Worm (Caenorhabditis elegans) whole organism, midembryonic: Measurements from ENCODE around the gene Y38C1BA.1.

ENCODE experiments used
- T22C8.4 ChIP-seq: fragments of 200-800 bp; sonication (Bioruptor generic); IDR thresholded peaks from 2 replicates; pipeline ENCODE4 v1.3.6; 2022; ENCODE audit warnings: missing genetic modification characterization, missing compliant biosample characterization
- cog-1 ChIP-seq: sonication (generic microtip); optimal IDR thresholded peaks from 2 replicates; lab custom pipeline; 2016; ENCODE audit warnings: missing genetic modification characterization, missing compliant biosample characterization
- flt-1 ChIP-seq: fragments of 200-800 bp; sonication (Bioruptor generic); IDR thresholded peaks from 2 replicates; pipeline ENCODE4 v1.3.6; 2022; ENCODE audit warnings: missing genetic modification characterization, missing compliant biosample characterization
- klf-2 ChIP-seq: fragments of 200-800 bp; sonication (Bioruptor generic); conservative IDR thresholded peaks from 2 replicates; pipeline ENCODE4 v1.3.6; 2022; ENCODE audit warnings: missing genetic modification reagents, missing genetic modification characterization, missing compliant biosample characterization
- med-1 ChIP-seq: sonication (generic microtip); optimal IDR thresholded peaks from 2 replicates; lab custom pipeline; 2017; ENCODE audit warnings: missing genetic modification characterization, mild to moderate bottlenecking, missing compliant biosample characterization, antibody characterized with exemption, missing genetic modification reagents; ENCODE audit not compliant: insufficient read depth
- ref-1 ChIP-seq: fragments of 200-800 bp; sonication (Bioruptor generic); conservative IDR thresholded peaks from 2 replicates; pipeline ENCODE4 v1.3.6; 2022; ENCODE audit warnings: missing genetic modification reagents, missing genetic modification characterization, missing compliant biosample characterization
- tab-1 ChIP-seq: fragments of 200-800 bp; sonication (Bioruptor generic); IDR thresholded peaks from 2 replicates; pipeline ENCODE4 v1.3.6; 2022; ENCODE audit warnings: missing genetic modification characterization, missing compliant biosample characterization
- ztf-23 ChIP-seq: fragments of 200-800 bp; sonication (Bioruptor generic); IDR thresholded peaks from 2 replicates; pipeline ENCODE4 v1.3.6; 2022; ENCODE audit warnings: missing genetic modification reagents, missing genetic modification characterization, missing compliant biosample characterization
- ztf-29 ChIP-seq: fragments of 200-800 bp; sonication (Bioruptor generic); IDR thresholded peaks from 2 replicates; pipeline ENCODE4 v1.3.6; 2022; ENCODE audit warnings: missing genetic modification reagents, missing genetic modification characterization, missing compliant biosample characterization

The Y38C1BA.1 gene

DNA sequence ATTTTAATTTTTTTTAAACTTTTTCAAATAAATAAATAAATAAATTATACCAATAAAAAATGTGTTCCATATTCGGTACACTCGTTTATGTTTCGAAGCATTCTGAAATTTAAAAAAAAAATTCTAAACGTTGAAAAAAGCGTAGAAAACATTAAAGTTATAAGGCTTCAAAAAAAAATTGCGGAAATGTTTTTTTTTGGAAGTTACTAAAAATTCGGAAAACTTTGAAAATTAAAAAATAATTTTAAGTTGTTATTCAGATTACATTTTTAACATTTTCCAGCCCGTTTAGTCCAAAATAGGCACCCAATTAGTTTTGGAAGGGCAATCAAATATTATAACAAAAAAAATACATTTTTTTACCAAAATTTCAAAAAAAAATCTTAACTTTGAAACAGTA lies at the start of gene Y38C1BA.1:
TSS of gene Y38C1BA.1 (minus strand) at position 101 of the 400 bp plus-strand sequence.
- TF ChIP-seq ztf-23, result no peak
- no peak for TF ChIP-seq tab-1 (GFP tag; lab: Robert Waterston, UW)
- no peak for TF ChIP-seq T22C8.4 (GFP tag; lab: Robert Waterston, UW)
- TF ChIP-seq cog-1 (tag; lab: Kevin White, UChicago), result no peak
- no peak for TF ChIP-seq flt-1 (GFP tag; lab: Robert Waterston, UW)
- TF ChIP-seq ztf-29 (GFP tag; lab: Robert Waterston, UW), result no peak
- TF ChIP-seq klf-2 (GFP tag; lab: Robert Waterston, UW), result no peak
- no peak for TF ChIP-seq med-1 (GFP tag; lab: Kevin White, UChicago)
- no peak for TF ChIP-seq ref-1 (GFP tag; lab: Robert Waterston, UW)

ce11 chrIV:1847912-1848311 lies 44.1 kb upstream of the Y38C1BA.1 start, which contains the start of gene egl-4:
Gene egl-4, plus strand, starts transcription at chrIV:1848071.
- TF ChIP-seq ztf-23 (no peak), klf-2 (GFP tag; lab: Robert Waterston, UW) (no peak), med-1 (GFP tag; lab: Kevin White, UChicago) (no peak), ref-1 (GFP tag; lab: Robert Waterston, UW) (no peak), tab-1 (GFP tag; lab: Robert Waterston, UW) (no peak), T22C8.4 (GFP tag; lab: Robert Waterston, UW) (no peak), cog-1 (tag; lab: Kevin White, UChicago) (no peak), ztf-29 (GFP tag; lab: Robert Waterston, UW) (no peak), flt-1 (GFP tag; lab: Robert Waterston, UW) (no peak)

DNA sequence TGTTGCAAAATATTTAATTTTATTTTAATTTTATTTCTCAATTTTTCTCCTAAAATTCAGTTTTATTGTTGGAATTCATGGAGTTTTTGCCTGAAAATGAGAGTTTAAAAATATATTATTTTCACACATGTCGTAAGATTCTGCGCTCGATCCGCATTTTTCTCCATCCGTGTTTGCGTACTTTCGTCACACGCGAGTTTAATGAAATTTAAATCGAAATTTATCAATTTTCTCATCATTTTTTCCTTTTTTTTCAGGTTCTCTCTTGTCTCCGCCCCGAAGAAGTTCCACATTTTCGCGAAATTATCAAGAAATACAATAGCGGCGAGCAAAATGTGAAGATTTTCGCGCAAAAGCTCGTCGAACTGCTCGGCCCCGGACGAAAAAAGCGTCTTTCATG lies 42.7 kb upstream of the Y38C1BA.1 start:
- TF ChIP-seq tab-1 (GFP tag; lab: Robert Waterston, UW) (no peak), ztf-23 (no peak), ref-1 (GFP tag; lab: Robert Waterston, UW) (no peak), T22C8.4 (GFP tag; lab: Robert Waterston, UW) (no peak), klf-2 (GFP tag; lab: Robert Waterston, UW) (no peak), cog-1 (tag; lab: Kevin White, UChicago) (no peak), flt-1 (GFP tag; lab: Robert Waterston, UW) (no peak), ztf-29 (GFP tag; lab: Robert Waterston, UW) (no peak), med-1 (GFP tag; lab: Kevin White, UChicago) (no peak)

ce11 chrIV:1845061-1845460 lies 41.3 kb upstream of the Y38C1BA.1 start:
- no peak for TF ChIP-seq med-1 (GFP tag; lab: Kevin White, UChicago)
- no peak for TF ChIP-seq ref-1 (GFP tag; lab: Robert Waterston, UW)

- TF ChIP-seq flt-1 (GFP tag; lab: Robert Waterston, UW) (no peak), med-1 (GFP tag; lab: Kevin White, UChicago) (no peak), ref-1 (GFP tag; lab: Robert Waterston, UW) (no peak), ztf-29 (GFP tag; lab: Robert Waterston, UW) (no peak), cog-1 (tag; lab: Kevin White, UChicago) (no peak), ztf-23 (no peak), T22C8.4 (GFP tag; lab: Robert Waterston, UW) (no peak), klf-2 (GFP tag; lab: Robert Waterston, UW) (no peak), tab-1 (GFP tag; lab: Robert Waterston, UW) (no peak)
These were observed 40.8 kb upstream of the Y38C1BA.1 start for ce11 chrIV:1844624-1845023.

ce11 chrIV:1843611-1844010 lies 39.8 kb upstream of the Y38C1BA.1 start:
- TF ChIP-seq T22C8.4 (GFP tag; lab: Robert Waterston, UW) (no peak), ztf-23 (no peak), flt-1 (GFP tag; lab: Robert Waterston, UW) (no peak), tab-1 (GFP tag; lab: Robert Waterston, UW) (no peak)

- TF ChIP-seq cog-1 (tag; lab: Kevin White, UChicago) (no peak), ztf-23 (0 out of 2 replicates have a peak, but pooled peaks have one; percentile 40)
These were observed 38.5 kb upstream of the Y38C1BA.1 start for ce11 chrIV:1842314-1842713.

DNA sequence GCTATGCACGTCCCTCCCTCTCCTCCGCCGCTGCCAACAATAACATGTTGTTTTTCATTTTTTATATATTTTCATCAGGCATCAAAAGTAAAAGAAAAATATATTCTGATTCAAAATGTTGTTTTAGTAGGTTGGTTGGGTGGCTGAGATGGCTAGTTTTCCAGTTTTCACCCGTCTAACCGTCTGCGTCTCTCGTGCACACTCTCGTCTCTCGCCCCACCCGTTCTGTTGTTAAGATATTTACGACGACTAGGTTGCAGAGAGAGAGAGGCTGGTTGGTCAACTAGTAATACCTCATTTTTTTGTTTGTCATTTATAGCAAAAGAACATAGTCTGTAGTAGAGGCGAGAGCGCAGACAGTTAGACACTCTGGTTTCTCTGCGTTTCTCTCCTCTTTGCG lies 34.8 kb upstream of the Y38C1BA.1 start:
- no peak for TF ChIP-seq tab-1 (GFP tag; lab: Robert Waterston, UW)
- TF ChIP-seq T22C8.4 (GFP tag; lab: Robert Waterston, UW), result no peak
- TF ChIP-seq ref-1 (GFP tag; lab: Robert Waterston, UW), result no peak
- no peak for TF ChIP-seq flt-1 (GFP tag; lab: Robert Waterston, UW)
- TF ChIP-seq klf-2 (GFP tag; lab: Robert Waterston, UW), result no peak
- TF ChIP-seq ztf-23, result no peak

- TF ChIP-seq flt-1 (GFP tag; lab: Robert Waterston, UW) (no peak), ztf-29 (GFP tag; lab: Robert Waterston, UW) (peak; percentile 19; the same call in 1 of the 2 replicates)
These were observed 33.4 kb upstream of the Y38C1BA.1 start for ce11 chrIV:1837134-1837533.

- no peak for TF ChIP-seq ztf-29 (GFP tag; lab: Robert Waterston, UW)
- no peak for TF ChIP-seq tab-1 (GFP tag; lab: Robert Waterston, UW)
- TF ChIP-seq cog-1 (tag; lab: Kevin White, UChicago), result no peak
- TF ChIP-seq med-1 (GFP tag; lab: Kevin White, UChicago), result no peak
- TF ChIP-seq flt-1 (GFP tag; lab: Robert Waterston, UW), result no peak
- 0 out of 2 replicates have a peak, but pooled peaks have one; percentile 52 for TF ChIP-seq T22C8.4 (GFP tag; lab: Robert Waterston, UW)
- TF ChIP-seq klf-2 (GFP tag; lab: Robert Waterston, UW), result no peak
- TF ChIP-seq ztf-23, result no peak
These were observed 31.2 kb upstream of the Y38C1BA.1 start for ce11 chrIV:1834972-1835371.
